Worm (Caenorhabditis elegans): Measurements from ENCODE around the gene C12D8.9.

ce11 chrV:10246967-10247366, 4.0 kb upstream of the C12D8.9 start:
- TF ChIP-seq pha-4 (tag; optimal IDR thresholded peaks at IDR 0.05): peak; percentile 75
- TF ChIP-seq lin-32 (GFP tag; optimal IDR thresholded peaks at IDR 0.05): no peak
- no peak for TF ChIP-seq nhr-28 (tag; optimal IDR thresholded peaks at IDR 0.05)
- no peak for TF ChIP-seq unc-62 (GFP tag; optimal IDR thresholded peaks at IDR 0.05)
- no peak for TF ChIP-seq ces-1 (GFP tag; optimal IDR thresholded peaks at IDR 0.05)
- TF ChIP-seq lin-13 (tag; optimal IDR thresholded peaks at IDR 0.05): no peak
- TF ChIP-seq snpc-4 (tag; optimal IDR thresholded peaks at IDR 0.05): no peak
- no peak for TF ChIP-seq nhr-76 (tag; optimal IDR thresholded peaks at IDR 0.05)
- TF ChIP-seq blmp-1 (tag; optimal IDR thresholded peaks at IDR 0.05): no peak
- TF ChIP-seq nhr-2 (tag; optimal IDR thresholded peaks at IDR 0.05): no peak
- no peak for TF ChIP-seq ham-2 (GFP tag; optimal IDR thresholded peaks at IDR 0.05)
- no peak for TF ChIP-seq mep-1 (tag; optimal IDR thresholded peaks at IDR 0.05)
- no peak for TF ChIP-seq lsy-2 (tag; optimal IDR thresholded peaks at IDR 0.05)

Data from whole organism, mixed stage, embryonic.